Fruit fly (Drosophila melanogaster): ENCODE measurements around the gene janB.

- TF ChIP-seq svp (GFP tag) (no peak), CG6276 (GFP tag; optimal IDR thresholded peaks at IDR 0.05) (no peak), topi (GFP tag; optimal IDR thresholded peaks at IDR 0.05) (no peak), net (GFP tag; optimal IDR thresholded peaks at IDR 0.05) (no peak), fd59A (GFP tag; optimal IDR thresholded peaks at IDR 0.05) (no peak), CG32006 (GFP tag; optimal IDR thresholded peaks at IDR 0.05) (no peak), CG10631 (GFP tag; optimal IDR thresholded peaks at IDR 0.05) (no peak)
Observed at dm6 chr3R:29997607-29998236, 40.8 kb downstream of the janB start, which contains the start of the genes CG15525 and CG11504.

All from whole organism, prepupa.